Fruit fly (Drosophila melanogaster) whole organism, prepupa: ENCODE measurements around the gene Tmep.

ENCODE experiments used
- Blimp-1 ChIP-seq: fragments of 200-800 bp; sonication (Bioruptor generic); optimal IDR thresholded peaks from 3 replicates; lab custom pipeline; 2017; ENCODE audit warnings: missing biosample characterization, missing genetic modification characterization, mild to moderate bottlenecking, moderate library complexity, missing genetic modification reagents
- CG10631 ChIP-seq: fragments of 200-800 bp; sonication (Bioruptor generic); optimal IDR thresholded peaks from 2 replicates; lab custom pipeline; 2016; ENCODE audit warnings: missing biosample characterization, missing genetic modification characterization
- CG10669 ChIP-seq: fragments of 200-800 bp; sonication (Bioruptor generic); optimal IDR thresholded peaks from 3 replicates; lab custom pipeline; 2018; ENCODE audit warnings: missing biosample characterization, mild to moderate bottlenecking, missing genetic modification characterization, moderate library complexity
- CG11762 ChIP-seq: fragments of 200-800 bp; sonication (Bioruptor generic); optimal IDR thresholded peaks from 3 replicates; lab custom pipeline; 2016; ENCODE audit warnings: missing biosample characterization, missing genetic modification characterization; ENCODE audit not compliant: insufficient read depth
- CG11902 ChIP-seq: fragments of 200-800 bp; sonication (Bioruptor generic); optimal IDR thresholded peaks from 3 replicates; lab custom pipeline; 2016; ENCODE audit warnings: missing biosample characterization, missing genetic modification characterization
- CG15336 ChIP-seq: fragments of 200-800 bp; sonication (Bioruptor generic); IDR thresholded peaks from 2 replicates; pipeline ENCODE4 v1.3.6; 2022; ENCODE audit warnings: missing biosample characterization, missing genetic modification characterization
- CG1621 ChIP-seq: fragments of 200-800 bp; sonication (Bioruptor generic); optimal IDR thresholded peaks from 3 replicates; lab custom pipeline; 2018; ENCODE audit warnings: missing biosample characterization, mild to moderate bottlenecking, missing genetic modification characterization
- CG16779 ChIP-seq: fragments of 200-800 bp; sonication (Bioruptor generic); optimal IDR thresholded peaks from 3 replicates; lab custom pipeline; 2017; ENCODE audit warnings: missing biosample characterization, mild to moderate bottlenecking, missing genetic modification characterization
- CG3032 ChIP-seq: fragments of 200-800 bp; optimal IDR thresholded peaks from 2 replicates; lab custom pipeline; 2019; ENCODE audit warnings: missing biosample characterization, mild to moderate bottlenecking, missing genetic modification characterization, moderate library complexity
- CG31627 ChIP-seq: fragments of 200-800 bp; sonication (Bioruptor generic); optimal IDR thresholded peaks from 3 replicates; lab custom pipeline; 2016; ENCODE audit warnings: missing biosample characterization, missing genetic modification characterization
- CG34406 ChIP-seq: fragments of 200-800 bp; sonication (Bioruptor generic); optimal IDR thresholded peaks from 3 replicates; lab custom pipeline; 2016; ENCODE audit warnings: missing biosample characterization, missing genetic modification characterization
- CG3919 ChIP-seq: fragments of 200-800 bp; sonication (Bioruptor generic); optimal IDR thresholded peaks from 3 replicates; lab custom pipeline; 2016; ENCODE audit warnings: missing biosample characterization, missing genetic modification characterization
- CG4318 ChIP-seq: fragments of 200-800 bp; sonication (Bioruptor generic); optimal IDR thresholded peaks from 3 replicates; lab custom pipeline; 2017; ENCODE audit warnings: missing biosample characterization, mild to moderate bottlenecking, missing genetic modification characterization
- CG6163 ChIP-seq: fragments of 200-800 bp; sonication (Bioruptor generic); IDR thresholded peaks from 3 replicates; pipeline ENCODE4 v1.3.6; 2022; ENCODE audit warnings: missing biosample characterization, missing genetic modification characterization
- CG6276 ChIP-seq: fragments of 200-800 bp; sonication (Bioruptor generic); optimal IDR thresholded peaks from 2 replicates; lab custom pipeline; 2017; ENCODE audit warnings: missing biosample characterization, mild to moderate bottlenecking, missing genetic modification characterization
- CG6792 ChIP-seq: fragments of 200-800 bp; sonication (Bioruptor generic); optimal IDR thresholded peaks from 3 replicates; lab custom pipeline; 2016; ENCODE audit warnings: missing biosample characterization, missing genetic modification characterization
- CG6808 ChIP-seq: fragments of 200-800 bp; sonication (Bioruptor generic); optimal IDR thresholded peaks from 3 replicates; lab custom pipeline; 2017; ENCODE audit warnings: missing biosample characterization, missing genetic modification characterization, mild to moderate bottlenecking, moderate library complexity, missing genetic modification reagents
- CG6854 ChIP-seq: fragments of 200-800 bp; sonication (Bioruptor generic); optimal IDR thresholded peaks from 2 replicates; lab custom pipeline; 2017; ENCODE audit warnings: missing biosample characterization, mild to moderate bottlenecking, missing genetic modification characterization
- CG7368 ChIP-seq: fragments of 200-800 bp; sonication (Bioruptor generic); optimal IDR thresholded peaks from 3 replicates; lab custom pipeline; 2016; ENCODE audit warnings: missing biosample characterization, missing genetic modification characterization
- CG8319 ChIP-seq: fragments of 200-800 bp; sonication (Bioruptor generic); optimal IDR thresholded peaks from 3 replicates; lab custom pipeline; 2016; ENCODE audit warnings: missing biosample characterization, missing genetic modification characterization
- CG8632 ChIP-seq: fragments of 200-800 bp; sonication (Bioruptor generic); optimal IDR thresholded peaks from 3 replicates; lab custom pipeline; 2016; ENCODE audit warnings: missing biosample characterization, missing genetic modification characterization
- CG9139 ChIP-seq: fragments of 200-800 bp; sonication (Bioruptor generic); optimal IDR thresholded peaks from 3 replicates; lab custom pipeline; 2017; ENCODE audit warnings: missing biosample characterization, mild to moderate bottlenecking, missing genetic modification characterization
- Eip75B ChIP-seq: fragments of 200-800 bp; sonication (Bioruptor generic); optimal IDR thresholded peaks from 3 replicates; lab custom pipeline; 2016; ENCODE audit warnings: missing biosample characterization, missing genetic modification characterization
- Eip78C ChIP-seq: fragments of 200-800 bp; sonication (Bioruptor generic); peaks from one replicate; lab custom pipeline; 2016; ENCODE audit warnings: missing biosample characterization, missing genetic modification characterization
- Ets21C ChIP-seq: fragments of 200-800 bp; sonication (Bioruptor generic); optimal IDR thresholded peaks from 3 replicates; lab custom pipeline; 2016; ENCODE audit warnings: missing biosample characterization, missing genetic modification characterization
- Ets96B ChIP-seq: fragments of 200-800 bp; optimal IDR thresholded peaks from 2 replicates; lab custom pipeline; 2019; ENCODE audit warnings: missing biosample characterization, mild to moderate bottlenecking, missing genetic modification characterization, moderate library complexity
- Gug ChIP-seq: fragments of 200-800 bp; sonication (Bioruptor generic); IDR thresholded peaks from 2 replicates; pipeline ENCODE4 v1.3.6; 2022; ENCODE audit warnings: missing biosample characterization, missing genetic modification characterization
- Hr38 ChIP-seq: sonication (Bioruptor generic); optimal IDR thresholded peaks from 2 replicates; lab custom pipeline; 2016; ENCODE audit warnings: missing biosample characterization, missing genetic modification characterization
- Hr4 ChIP-seq: fragments of 200-800 bp; sonication (Bioruptor generic); optimal IDR thresholded peaks from 3 replicates; lab custom pipeline; 2016; ENCODE audit warnings: missing biosample characterization, missing genetic modification characterization
- Met ChIP-seq: fragments of 200-800 bp; sonication (Bioruptor generic); optimal IDR thresholded peaks from 3 replicates; lab custom pipeline; 2016; ENCODE audit warnings: missing biosample characterization, missing genetic modification characterization
- OdsH ChIP-seq: fragments of 200-800 bp; sonication (Bioruptor generic); optimal IDR thresholded peaks from 3 replicates; lab custom pipeline; 2016; ENCODE audit warnings: missing biosample characterization, missing genetic modification characterization
- Smox ChIP-seq: fragments of 200-800 bp; sonication (Bioruptor generic); optimal IDR thresholded peaks from 3 replicates; lab custom pipeline; 2016; ENCODE audit warnings: missing biosample characterization, missing genetic modification characterization
- Sox14 ChIP-seq: fragments of 200-800 bp; sonication (Bioruptor generic); optimal IDR thresholded peaks from 3 replicates; lab custom pipeline; 2016; ENCODE audit warnings: missing biosample characterization, missing genetic modification characterization
- achi ChIP-seq: fragments of 200-800 bp; sonication (Bioruptor generic); optimal IDR thresholded peaks from 3 replicates; lab custom pipeline; 2016; ENCODE audit warnings: missing biosample characterization, missing genetic modification characterization
- eg ChIP-seq: fragments of 200-800 bp; sonication (Bioruptor generic); IDR thresholded peaks from 3 replicates; pipeline ENCODE4 v1.3.6; 2022; ENCODE audit warnings: missing biosample characterization, missing genetic modification characterization
- esn ChIP-seq: fragments of 200-800 bp; sonication (Bioruptor generic); optimal IDR thresholded peaks from 2 replicates; lab custom pipeline; 2016; ENCODE audit warnings: missing biosample characterization, mild to moderate bottlenecking, missing genetic modification characterization, moderate library complexity
- fd59A ChIP-seq: fragments of 200-800 bp; sonication (Bioruptor generic); optimal IDR thresholded peaks from 2 replicates; lab custom pipeline; 2017; ENCODE audit warnings: missing biosample characterization, mild to moderate bottlenecking, missing genetic modification characterization, missing genetic modification reagents
- fd85E ChIP-seq: fragments of 200-800 bp; sonication (Bioruptor generic); optimal IDR thresholded peaks from 3 replicates; lab custom pipeline; 2016; ENCODE audit warnings: missing biosample characterization, missing genetic modification characterization
- fkh ChIP-seq: fragments of 200-800 bp; sonication (Bioruptor generic); optimal IDR thresholded peaks from 3 replicates; lab custom pipeline; 2017; ENCODE audit warnings: missing biosample characterization, mild to moderate bottlenecking, missing genetic modification characterization, moderate library complexity
- lz ChIP-seq: fragments of 200-800 bp; sonication (Bioruptor generic); optimal IDR thresholded peaks from 3 replicates; lab custom pipeline; 2016; ENCODE audit warnings: missing biosample characterization, missing genetic modification characterization
- pdm3 ChIP-seq: fragments of 200-800 bp; sonication (Bioruptor generic); optimal IDR thresholded peaks from 3 replicates; lab custom pipeline; 2016; ENCODE audit warnings: missing biosample characterization, missing genetic modification characterization
- salr ChIP-seq, 2 experiments: fragments of 200-800 bp; sonication (Bioruptor generic); optimal IDR thresholded peaks; 3 replicates each; lab custom pipeline; 2016 to 2018; ENCODE audit warnings: missing biosample characterization in 2 of 2, missing genetic modification characterization in 2 of 2, mild to moderate bottlenecking in 1 of 2
- ss ChIP-seq, 2 experiments: fragments of 200-800 bp; sonication (Bioruptor generic); optimal IDR thresholded peaks; 2 replicates in 1 of 2; 3 replicates in 1 of 2; lab custom pipeline; 2017 to 2018; ENCODE audit warnings: mild to moderate bottlenecking in 2 of 2, missing biosample characterization in 2 of 2, missing genetic modification characterization in 2 of 2, moderate library complexity in 1 of 2
- svp ChIP-seq: fragments of 200-800 bp; sonication (Bioruptor generic); peaks from one replicate; lab custom pipeline; 2016; ENCODE audit warnings: missing biosample characterization, missing genetic modification characterization
- topi ChIP-seq: fragments of 200-800 bp; sonication (Bioruptor generic); optimal IDR thresholded peaks from 3 replicates; lab custom pipeline; 2016; ENCODE audit warnings: missing biosample characterization, missing genetic modification characterization
- vri ChIP-seq: fragments of 200-800 bp; sonication (Bioruptor generic); optimal IDR thresholded peaks from 3 replicates; lab custom pipeline; 2016; ENCODE audit warnings: missing biosample characterization, mild to moderate bottlenecking, missing genetic modification characterization

The Tmep gene

dm6 chr3L:1533699-1534431 is 35.1 kb upstream of the Tmep start, which contains the start of gene Iml1:
Gene Iml1, minus strand, starts transcription at chr3L:1534034.
- TF ChIP-seq lz (GFP tag; lab: Kevin White, UChicago) (peak; percentile 18), CG9139 (no peak), CG10631 (GFP tag; lab: Kevin White, UChicago) (no peak), svp (GFP tag; lab: Kevin White, UChicago) (peak; percentile 63), fkh (GFP tag; lab: Kevin White, UChicago) (peak; percentile 41), esn (peak; percentile 43), Hr38 (GFP tag; lab: Kevin White, UChicago) (no peak), OdsH (GFP tag; lab: Kevin White, UChicago) (no peak), Ets21C (GFP tag; lab: Kevin White, UChicago) (no peak)

dm6 chr3L:1536487-1537337 is 32.3 kb upstream of the Tmep start, which contains the start of the genes CG12091 and pns:
Gene CG12091, minus strand, starts transcription at chr3L:1536835.
Gene pns, plus strand, starts transcription at chr3L:1537137.
- TF ChIP-seq svp (GFP tag; lab: Kevin White, UChicago): peak; percentile 96
- peak; percentile 47 for TF ChIP-seq CG8632
- TF ChIP-seq CG15336: peak; percentile 54
- TF ChIP-seq Hr4 (GFP tag; lab: Kevin White, UChicago): no peak
- no peak for TF ChIP-seq fd59A (GFP tag; lab: Kevin White, UChicago)
- TF ChIP-seq fkh (GFP tag; lab: Kevin White, UChicago): peak; percentile 95
- TF ChIP-seq Smox: no peak
- no peak for TF ChIP-seq Hr38 (GFP tag; lab: Kevin White, UChicago)
- no peak for TF ChIP-seq fd85E (GFP tag; lab: Kevin White, UChicago)
- peak; percentile 60 for TF ChIP-seq CG31627
- peak; percentile 23 for TF ChIP-seq vri
- peak; percentile 63 for TF ChIP-seq esn
- no peak for TF ChIP-seq CG4318 (GFP tag; lab: Kevin White, UChicago)
- peak; percentile 20 for TF ChIP-seq Ets96B (tag; lab: Kevin White, UChicago)
- TF ChIP-seq CG6792 (GFP tag; lab: Kevin White, UChicago): peak; percentile 33
- no peak for TF ChIP-seq CG10669
- peak; percentile 39 for TF ChIP-seq CG7368
- no peak for TF ChIP-seq salr (GFP tag; optimal IDR thresholded peaks at IDR 0.05; lab: Kevin White, UChicago)
- TF ChIP-seq Eip75B: peak; percentile 66
- TF ChIP-seq Met (GFP tag; lab: Kevin White, UChicago): no peak
- no peak for TF ChIP-seq achi (GFP tag; lab: Kevin White, UChicago)
- TF ChIP-seq CG11902 (GFP tag; lab: Kevin White, UChicago): peak; percentile 3
- TF ChIP-seq CG11762 (GFP tag; lab: Kevin White, UChicago): no peak
- peak; percentile 30 for TF ChIP-seq CG6854 (GFP tag; lab: Kevin White, UChicago)
- peak; percentile 58 for TF ChIP-seq CG3032
- TF ChIP-seq pdm3 (GFP tag; lab: Kevin White, UChicago): no peak
- peak in 1 of 2 experiments; percentile 29 for TF ChIP-seq ss (GFP tag; optimal IDR thresholded peaks at IDR 0.05; lab: Kevin White, UChicago)
- TF ChIP-seq topi (GFP tag; lab: Kevin White, UChicago): peak; percentile 41
- TF ChIP-seq Gug (GFP tag; lab: Robert Waterston, UW): 0 out of 2 replicates have a peak, but pooled peaks have one; percentile 13
- TF ChIP-seq Eip78C (GFP tag; lab: Kevin White, UChicago): peak; percentile 88
- TF ChIP-seq Blimp-1 (GFP tag; lab: Kevin White, UChicago): no peak
- peak; percentile 70 for TF ChIP-seq eg
- TF ChIP-seq CG34406: peak; percentile 24
- TF ChIP-seq CG1621 (tag; lab: Kevin White, UChicago): no peak
- peak; percentile 44 for TF ChIP-seq Sox14 (GFP tag; lab: Kevin White, UChicago)
- peak; percentile 70; the same call in 2 of the 3 replicates for TF ChIP-seq CG6163
- TF ChIP-seq OdsH (GFP tag; lab: Kevin White, UChicago): no peak
- no peak for TF ChIP-seq CG8319 (GFP tag; lab: Kevin White, UChicago)
- no peak for TF ChIP-seq CG6808
- TF ChIP-seq CG16779 (tag; lab: Kevin White, UChicago): no peak
- TF ChIP-seq CG3919 (GFP tag; lab: Kevin White, UChicago): peak; percentile 64
- TF ChIP-seq CG6276 (GFP tag; lab: Kevin White, UChicago): no peak
